Fruit fly (Drosophila melanogaster) whole organism, embryonic: ENCODE data around the gene CG9782.

Experiments
- ATbp ChIP-seq: fragments of 200-800 bp; sonication (Bioruptor generic); optimal IDR thresholded peaks from 2 replicates; lab custom pipeline; 2017; ENCODE audit warnings: missing biosample characterization, mild to moderate bottlenecking, missing genetic modification characterization, missing genetic modification reagents
- C15 ChIP-seq: fragments of 200-800 bp; sonication (Bioruptor generic); IDR thresholded peaks from 3 replicates; pipeline ENCODE4 v1.3.6; 2022; ENCODE audit warnings: missing biosample characterization, missing genetic modification characterization
- CG10209 ChIP-seq: fragments of 200-800 bp; sonication (Bioruptor generic); optimal IDR thresholded peaks from 3 replicates; lab custom pipeline; 2017; ENCODE audit warnings: missing biosample characterization, mild to moderate bottlenecking, missing genetic modification characterization, missing genetic modification reagents
- CG1024 ChIP-seq: fragments of 200-800 bp; sonication (Bioruptor generic); IDR thresholded peaks from 2 replicates; pipeline ENCODE4 v1.3.6; 2022; ENCODE audit warnings: missing biosample characterization, missing genetic modification characterization
- CG11085 ChIP-seq: fragments of 200-800 bp; sonication (Bioruptor generic); IDR thresholded peaks from 2 replicates; pipeline ENCODE4 v1.3.6; 2022; ENCODE audit warnings: missing biosample characterization, missing genetic modification characterization
- CG11696 ChIP-seq: fragments of 200-800 bp; sonication (Bioruptor generic); IDR thresholded peaks from 2 replicates; pipeline ENCODE4 v1.3.6; 2022; ENCODE audit warnings: missing biosample characterization, missing genetic modification characterization
- CG11723 ChIP-seq: fragments of 200-800 bp; sonication (Bioruptor generic); optimal IDR thresholded peaks from 2 replicates; lab custom pipeline; 2017; ENCODE audit warnings: missing biosample characterization, mild to moderate bottlenecking, missing genetic modification characterization
- CG12104 ChIP-seq: fragments of 200-800 bp; sonication (Bioruptor generic); optimal IDR thresholded peaks from 3 replicates; lab custom pipeline; 2016; ENCODE audit warnings: missing biosample characterization, missing genetic modification characterization
- CG13296 ChIP-seq: fragments of 200-800 bp; sonication (Bioruptor generic); optimal IDR thresholded peaks from 3 replicates; lab custom pipeline; 2018; ENCODE audit warnings: missing biosample characterization, mild to moderate bottlenecking, missing genetic modification characterization
- CG13775 ChIP-seq: fragments of 200-800 bp; sonication (Bioruptor generic); optimal IDR thresholded peaks from 3 replicates; lab custom pipeline; 2017; ENCODE audit warnings: missing biosample characterization, mild to moderate bottlenecking, missing genetic modification characterization
- CG14050 ChIP-seq: fragments of 200-800 bp; sonication (Bioruptor generic); IDR thresholded peaks from 3 replicates; pipeline ENCODE4 v1.3.6; 2022; ENCODE audit warnings: missing biosample characterization, missing genetic modification characterization
- CG15011 ChIP-seq: fragments of 200-800 bp; sonication (Bioruptor generic); optimal IDR thresholded peaks from 3 replicates; lab custom pipeline; 2018; ENCODE audit warnings: missing biosample characterization, mild to moderate bottlenecking, missing genetic modification characterization
- CG15479 ChIP-seq: fragments of 200-800 bp; sonication (Bioruptor generic); optimal IDR thresholded peaks from 3 replicates; lab custom pipeline; 2019; ENCODE audit warnings: missing biosample characterization, mild to moderate bottlenecking, missing genetic modification characterization, moderate library complexity
- CG16813 ChIP-seq: fragments of 200-800 bp; sonication (Bioruptor generic); IDR thresholded peaks from 3 replicates; pipeline ENCODE4 v1.3.6; 2022; ENCODE audit warnings: missing biosample characterization, missing genetic modification characterization; ENCODE audit not compliant: partially characterized antibody
- CG18262 ChIP-seq: fragments of 200-800 bp; optimal IDR thresholded peaks from 3 replicates; lab custom pipeline; 2019; ENCODE audit warnings: missing biosample characterization, mild to moderate bottlenecking, missing genetic modification characterization, moderate library complexity
- CG4730 ChIP-seq: fragments of 200-800 bp; sonication (Bioruptor generic); IDR thresholded peaks from 2 replicates; pipeline ENCODE4 v1.3.6; 2022; ENCODE audit warnings: missing biosample characterization, missing genetic modification characterization
- CG4854 ChIP-seq: fragments of 200-800 bp; sonication (Bioruptor generic); optimal IDR thresholded peaks from 2 replicates; lab custom pipeline; 2016; ENCODE audit warnings: missing biosample characterization, missing genetic modification characterization, inconsistent platforms
- CG7786 ChIP-seq: fragments of 200-800 bp; sonication (Bioruptor generic); optimal IDR thresholded peaks from 2 replicates; lab custom pipeline; 2016; ENCODE audit warnings: missing biosample characterization, missing genetic modification characterization
- CG7963 ChIP-seq: fragments of 200-800 bp; sonication (Bioruptor generic); IDR thresholded peaks from 3 replicates; pipeline ENCODE4 v1.3.6; 2022; ENCODE audit warnings: missing biosample characterization, missing genetic modification characterization; ENCODE audit not compliant: partially characterized antibody
- CG8359 ChIP-seq: fragments of 200-800 bp; sonication (Bioruptor generic); optimal IDR thresholded peaks from 2 replicates; lab custom pipeline; 2017; ENCODE audit warnings: missing biosample characterization, mild to moderate bottlenecking, missing genetic modification characterization, borderline replicate concordance
- CG9609 ChIP-seq: fragments of 200-800 bp; sonication (Bioruptor generic); optimal IDR thresholded peaks from 3 replicates; lab custom pipeline; 2016; ENCODE audit warnings: missing biosample characterization, missing genetic modification characterization
- CG9727 ChIP-seq: fragments of 200-800 bp; sonication (Bioruptor generic); optimal IDR thresholded peaks from 3 replicates; lab custom pipeline; 2017; ENCODE audit warnings: missing biosample characterization, mild to moderate bottlenecking, missing genetic modification characterization
- Dip3 ChIP-seq: fragments of 200-800 bp; sonication (Bioruptor generic); optimal IDR thresholded peaks from 3 replicates; lab custom pipeline; 2016; ENCODE audit warnings: missing biosample characterization, missing genetic modification characterization
- Drgx ChIP-seq: fragments of 200-800 bp; sonication (Bioruptor generic); IDR thresholded peaks from 2 replicates; pipeline ENCODE4 v1.3.6; 2022; ENCODE audit warnings: missing biosample characterization, missing genetic modification characterization
- H2.0 ChIP-seq: fragments of 200-800 bp; sonication (Bioruptor generic); IDR thresholded peaks from 2 replicates; pipeline ENCODE4 v1.3.6; 2022; ENCODE audit warnings: missing biosample characterization, missing genetic modification characterization
- Hr39 ChIP-seq: fragments of >200 bp; optimal IDR thresholded peaks from 2 replicates; lab custom pipeline; 2017
- NK7.1 ChIP-seq: fragments of 200-800 bp; sonication (Bioruptor generic); optimal IDR thresholded peaks from 3 replicates; lab custom pipeline; 2016; ENCODE audit warnings: missing biosample characterization, missing genetic modification characterization
- NfI ChIP-seq: fragments of 200-800 bp; sonication (Bioruptor generic); optimal IDR thresholded peaks from 3 replicates; lab custom pipeline; 2018; ENCODE audit warnings: missing biosample characterization, mild to moderate bottlenecking, missing genetic modification characterization, moderate library complexity
- Ptx1 ChIP-seq: fragments of 200-800 bp; sonication (Bioruptor generic); IDR thresholded peaks from 2 replicates; pipeline ENCODE4 v1.3.6; 2022; ENCODE audit warnings: missing biosample characterization, missing genetic modification characterization
- Ravus ChIP-seq: fragments of 200-800 bp; sonication (Bioruptor generic); IDR thresholded peaks from 2 replicates; pipeline ENCODE4 v1.3.6; 2022; ENCODE audit warnings: missing biosample characterization, missing genetic modification characterization
- Six4 ChIP-seq: fragments of 200-800 bp; sonication (Bioruptor generic); optimal IDR thresholded peaks from 2 replicates; lab custom pipeline; 2016; ENCODE audit warnings: missing biosample characterization, missing genetic modification characterization
- btn ChIP-seq: fragments of 200-800 bp; sonication (Bioruptor generic); optimal IDR thresholded peaks from 2 replicates; lab custom pipeline; 2016; ENCODE audit warnings: missing biosample characterization, missing genetic modification characterization
- cad ChIP-seq: fragments of >200 bp; optimal IDR thresholded peaks from 2 replicates; lab custom pipeline; 2017; ENCODE audit warnings: missing biosample characterization, missing genetic modification characterization
- da ChIP-seq: fragments of 200-800 bp; sonication (Bioruptor generic); optimal IDR thresholded peaks from 2 replicates; lab custom pipeline; 2016; ENCODE audit warnings: missing biosample characterization, missing genetic modification characterization
- dan ChIP-seq: fragments of 200-800 bp; sonication (Bioruptor generic); IDR thresholded peaks from 2 replicates; pipeline ENCODE4 v1.3.6; 2022; ENCODE audit warnings: missing biosample characterization, missing genetic modification characterization
- dysf ChIP-seq: fragments of 200-800 bp; sonication (Bioruptor generic); IDR thresholded peaks from 3 replicates; pipeline ENCODE4 v1.3.6; 2022; ENCODE audit warnings: missing biosample characterization, missing genetic modification characterization
- en ChIP-seq: fragments of 200-800 bp; sonication (Bioruptor generic); optimal IDR thresholded peaks from 2 replicates; lab custom pipeline; 2016; ENCODE audit warnings: missing biosample characterization, missing genetic modification characterization
- gem ChIP-seq: fragments of 200-800 bp; sonication (Bioruptor generic); optimal IDR thresholded peaks from 2 replicates; lab custom pipeline; 2019; ENCODE audit warnings: missing biosample characterization, mild to moderate bottlenecking, missing genetic modification characterization, moderate library complexity
- hbn ChIP-seq: fragments of 200-800 bp; sonication (Bioruptor generic); IDR thresholded peaks from 2 replicates; pipeline ENCODE4 v1.3.6; 2022; ENCODE audit warnings: missing biosample characterization, missing genetic modification characterization; ENCODE audit not compliant: partially characterized antibody
- kah ChIP-seq: fragments of 200-800 bp; sonication (Bioruptor generic); optimal IDR thresholded peaks from 2 replicates; lab custom pipeline; 2018; ENCODE audit warnings: missing biosample characterization, mild to moderate bottlenecking, missing genetic modification characterization
- mirr ChIP-seq: fragments of 200-800 bp; sonication (Bioruptor generic); optimal IDR thresholded peaks from 3 replicates; lab custom pipeline; 2018; ENCODE audit warnings: missing biosample characterization, mild to moderate bottlenecking, missing genetic modification characterization
- nerfin-1 ChIP-seq: fragments of 200-800 bp; sonication (Bioruptor generic); optimal IDR thresholded peaks from 3 replicates; lab custom pipeline; 2019; ENCODE audit warnings: missing biosample characterization, mild to moderate bottlenecking, missing genetic modification characterization, moderate library complexity
- pho ChIP-seq: fragments of 200-800 bp; sonication (Bioruptor generic); optimal IDR thresholded peaks from 2 replicates; lab custom pipeline; 2016; ENCODE audit warnings: missing biosample characterization, missing genetic modification characterization
- pita ChIP-seq: fragments of 200-800 bp; sonication (Bioruptor generic); optimal IDR thresholded peaks from 2 replicates; lab custom pipeline; 2017; ENCODE audit warnings: missing biosample characterization, mild to moderate bottlenecking, missing genetic modification characterization
- schlank ChIP-seq: fragments of 200-800 bp; sonication (Bioruptor generic); optimal IDR thresholded peaks from 2 replicates; lab custom pipeline; 2018; ENCODE audit warnings: missing biosample characterization, mild to moderate bottlenecking, missing genetic modification characterization
- scrt ChIP-seq: fragments of 200-800 bp; sonication (Bioruptor generic); optimal IDR thresholded peaks from 2 replicates; lab custom pipeline; 2018; ENCODE audit warnings: missing biosample characterization, mild to moderate bottlenecking, missing genetic modification characterization, moderate library complexity
- tll ChIP-seq, 2 experiments: fragments of 200-800 bp in 1 of 2; fragments of >200 bp in 1 of 2; sonication (Bioruptor generic) in 1 of 2; optimal IDR thresholded peaks; 2 replicates each; lab custom pipeline; 2017 to 2019; ENCODE audit warnings: missing biosample characterization in 2 of 2, missing genetic modification characterization in 2 of 2, mild to moderate bottlenecking in 1 of 2, moderate library complexity in 1 of 2
- unpg ChIP-seq: fragments of 200-800 bp; sonication (Bioruptor generic); optimal IDR thresholded peaks from 3 replicates; lab custom pipeline; 2018; ENCODE audit warnings: missing biosample characterization, mild to moderate bottlenecking, missing genetic modification characterization, moderate library complexity
- usp ChIP-seq: fragments of >200 bp; optimal IDR thresholded peaks from 2 replicates; lab custom pipeline; 2017; ENCODE audit warnings: missing biosample characterization, missing genetic modification characterization
- zen ChIP-seq: fragments of 200-800 bp; sonication (Bioruptor generic); optimal IDR thresholded peaks from 3 replicates; lab custom pipeline; 2018; ENCODE audit warnings: missing biosample characterization, mild to moderate bottlenecking, missing genetic modification characterization, moderate library complexity

Gene CG9782

dm6 chrX:16670691-16671481 lies 49.5 kb upstream of the CG9782 start (continued):
- TF ChIP-seq CG7963: no peak
- no peak for TF ChIP-seq hbn (GFP tag; lab: Robert Waterston, UW)
- TF ChIP-seq dysf (GFP tag; lab: Robert Waterston, UW): 0 out of 3 replicates have a peak, but pooled peaks have one; percentile 36
- no peak for TF ChIP-seq Drgx (GFP tag; lab: Robert Waterston, UW)
- no peak for TF ChIP-seq H2.0 (GFP tag; lab: Robert Waterston, UW)
- TF ChIP-seq CG9727 (GFP tag; lab: Kevin White, UChicago): no peak
- TF ChIP-seq CG11723: no peak
- no peak for TF ChIP-seq scrt (GFP tag; lab: Kevin White, UChicago)
- no peak for TF ChIP-seq NfI (GFP tag; lab: Kevin White, UChicago)
- no peak for TF ChIP-seq CG11085
- no peak for TF ChIP-seq CG13296 (GFP tag; lab: Kevin White, UChicago)
- TF ChIP-seq CG15011 (GFP tag; lab: Kevin White, UChicago): no peak
- no peak for TF ChIP-seq CG13775 (GFP tag; lab: Kevin White, UChicago)
- TF ChIP-seq usp (GFP tag; lab: Kevin White, UChicago): no peak
- TF ChIP-seq pita: no peak
- TF ChIP-seq C15 (GFP tag; lab: Robert Waterston, UW): no peak
- no peak for TF ChIP-seq kah (GFP tag; lab: Kevin White, UChicago)
- TF ChIP-seq CG4730 (GFP tag; lab: Robert Waterston, UW): no peak
- TF ChIP-seq CG16813: no peak
- TF ChIP-seq pho: no peak
- no peak for TF ChIP-seq CG9609 (GFP tag; lab: Kevin White, UChicago)
- no peak for TF ChIP-seq Six4 (GFP tag; lab: Kevin White, UChicago)
- TF ChIP-seq cad (GFP tag; lab: Kevin White, UChicago): no peak
- no peak for TF ChIP-seq Ravus (GFP tag; lab: Robert Waterston, UW)
- no peak for TF ChIP-seq nerfin-1
- TF ChIP-seq en (GFP tag; lab: Kevin White, UChicago): no peak
- peak; percentile 45; the same call in 1 of the 2 replicates for TF ChIP-seq Ptx1 (GFP tag; lab: Robert Waterston, UW)
- TF ChIP-seq CG15479 (GFP tag; lab: Kevin White, UChicago): no peak
- no peak for TF ChIP-seq CG11696 (GFP tag; lab: Robert Waterston, UW)
- TF ChIP-seq mirr (GFP tag; lab: Kevin White, UChicago): no peak
- TF ChIP-seq CG8359 (GFP tag; lab: Kevin White, UChicago): no peak
- no peak for TF ChIP-seq btn (GFP tag; lab: Kevin White, UChicago)
- no peak for TF ChIP-seq schlank (tag; lab: Kevin White, UChicago)
- TF ChIP-seq CG1024 (GFP tag; lab: Robert Waterston, UW): no peak
- peak; percentile 0 for TF ChIP-seq CG7786
- no peak for TF ChIP-seq dan (GFP tag; lab: Robert Waterston, UW)
- no peak for TF ChIP-seq NK7.1 (GFP tag; lab: Kevin White, UChicago)
- peak; percentile 7 for TF ChIP-seq ATbp
- TF ChIP-seq Hr39: no peak
- TF ChIP-seq tll (GFP tag; optimal IDR thresholded peaks at IDR 0.05; lab: Kevin White, UChicago): no peak
- peak; percentile 65 for TF ChIP-seq gem (tag; lab: Kevin White, UChicago)
- TF ChIP-seq da: no peak
- peak; percentile 8 for TF ChIP-seq Dip3
- no peak for TF ChIP-seq CG10209 (GFP tag; lab: Kevin White, UChicago)
- peak; percentile 21 for TF ChIP-seq unpg (GFP tag; lab: Kevin White, UChicago)
- no peak for TF ChIP-seq CG4854 (GFP tag; lab: Kevin White, UChicago)
- TF ChIP-seq zen (tag; lab: Kevin White, UChicago): no peak
- peak; percentile 4 for TF ChIP-seq CG18262 (tag; lab: Kevin White, UChicago)
- no peak for TF ChIP-seq CG12104 (GFP tag; lab: Kevin White, UChicago)
- TF ChIP-seq CG14050 (GFP tag; lab: Robert Waterston, UW): no peak
